Worm (Caenorhabditis elegans) whole organism, late embryonic: ENCODE results near the gene srsx-25.
A peak's percentile ranks its signal among the peaks of the same experiment; 100 is the strongest.

Experiments used
- C08G9.2 ChIP-seq: sonication (generic microtip); optimal IDR thresholded peaks from 2 replicates; lab custom pipeline; 2016; ENCODE audit warnings: mild to moderate bottlenecking, missing genetic modification characterization, moderate library complexity, missing compliant biosample characterization
- C38D4.7 ChIP-seq: fragments of 200-800 bp; sonication (Bioruptor generic); optimal IDR thresholded peaks from 2 replicates; lab custom pipeline; 2018; ENCODE audit warnings: mild to moderate bottlenecking, missing genetic modification characterization, moderate library complexity, missing compliant biosample characterization
- K02D7.2 ChIP-seq: sonication (generic microtip); optimal IDR thresholded peaks from 2 replicates; lab custom pipeline; 2017; ENCODE audit warnings: mild to moderate bottlenecking, missing genetic modification characterization, missing compliant biosample characterization
- K09A11.1 ChIP-seq: sonication (generic microtip); optimal IDR thresholded peaks from 2 replicates; lab custom pipeline; 2017; ENCODE audit warnings: antibody characterized with exemption, mild to moderate bottlenecking, missing genetic modification characterization, missing compliant biosample characterization; ENCODE audit not compliant: insufficient read depth
- T23F11.4 ChIP-seq: fragments of 200-800 bp; sonication (Bioruptor generic); optimal IDR thresholded peaks from 2 replicates; lab custom pipeline; 2018; ENCODE audit warnings: mild to moderate bottlenecking, missing genetic modification characterization, missing compliant biosample characterization
- Y22D7AL.16 ChIP-seq: sonication (generic microtip); optimal IDR thresholded peaks from 2 replicates; lab custom pipeline; 2016; ENCODE audit warnings: missing genetic modification characterization, missing compliant biosample characterization
- ahr-1 ChIP-seq: sonication (generic microtip); optimal IDR thresholded peaks from 2 replicates; lab custom pipeline; 2016; ENCODE audit warnings: missing genetic modification characterization, missing compliant biosample characterization
- ama-1 ChIP-seq: fragments of 150-350 bp; optimal IDR thresholded peaks from 2 replicates; lab custom pipeline; 2014
- ceh-18 ChIP-seq: sonication (generic microtip); optimal IDR thresholded peaks from 2 replicates; lab custom pipeline; 2016; ENCODE audit warnings: missing genetic modification characterization, missing compliant biosample characterization
- ceh-2 ChIP-seq: sonication (generic microtip); optimal IDR thresholded peaks from 2 replicates; lab custom pipeline; 2016; ENCODE audit warnings: missing genotype, missing genetic modification characterization, missing compliant biosample characterization
- ceh-24 ChIP-seq: sonication (generic microtip); optimal IDR thresholded peaks from 2 replicates; lab custom pipeline; 2016; ENCODE audit warnings: mild to moderate bottlenecking, missing genetic modification characterization, missing compliant biosample characterization
- ceh-30 ChIP-seq: fragments of 150-350 bp; optimal IDR thresholded peaks from 2 replicates; lab custom pipeline; 2014; ENCODE audit warnings: missing biosample characterization, missing genetic modification characterization
- ceh-48 ChIP-seq: sonication (generic microtip); optimal IDR thresholded peaks from 2 replicates; lab custom pipeline; 2016; ENCODE audit warnings: missing genetic modification characterization, inconsistent platforms, missing compliant biosample characterization
- ceh-9 ChIP-seq: sonication (generic microtip); optimal IDR thresholded peaks from 2 replicates; lab custom pipeline; 2016; ENCODE audit warnings: mild to moderate bottlenecking, missing genetic modification characterization, inconsistent platforms, missing compliant biosample characterization
- dmd-4 ChIP-seq: sonication (generic microtip); optimal IDR thresholded peaks from 2 replicates; lab custom pipeline; 2016; ENCODE audit warnings: borderline replicate concordance, missing genetic modification characterization, missing compliant biosample characterization
- dve-1 ChIP-seq: sonication (generic microtip); optimal IDR thresholded peaks from 2 replicates; lab custom pipeline; 2017; ENCODE audit warnings: antibody characterized with exemption, mild to moderate bottlenecking, missing genetic modification characterization, missing compliant biosample characterization
- elt-2 ChIP-seq: sonication (generic microtip); optimal IDR thresholded peaks from 2 replicates; lab custom pipeline; 2016; ENCODE audit warnings: missing genetic modification reagents, missing genetic modification characterization, missing compliant biosample characterization
- elt-4 ChIP-seq: sonication (generic microtip); optimal IDR thresholded peaks from 2 replicates; lab custom pipeline; 2016; ENCODE audit warnings: missing genetic modification characterization, missing compliant biosample characterization
- ets-4 ChIP-seq: sonication (generic microtip); optimal IDR thresholded peaks from 2 replicates; lab custom pipeline; 2016; ENCODE audit warnings: missing genetic modification characterization, missing compliant biosample characterization
- fax-1 ChIP-seq: sonication (generic microtip); optimal IDR thresholded peaks from 2 replicates; lab custom pipeline; 2016; ENCODE audit warnings: missing genotype, missing genetic modification characterization, missing compliant biosample characterization
- fkh-10 ChIP-seq: fragments of 150-350 bp; optimal IDR thresholded peaks from 2 replicates; lab custom pipeline; 2014; ENCODE audit warnings: missing biosample characterization, missing genetic modification reagents, missing genetic modification characterization
- gmeb-2 ChIP-seq: sonication (generic microtip); optimal IDR thresholded peaks from 2 replicates; lab custom pipeline; 2016; ENCODE audit warnings: missing genetic modification characterization, inconsistent platforms, missing compliant biosample characterization
- hlh-13 ChIP-seq: fragments of 200-800 bp; sonication (Bioruptor generic); optimal IDR thresholded peaks from 2 replicates; lab custom pipeline; 2018; ENCODE audit warnings: mild to moderate bottlenecking, missing genetic modification characterization, missing compliant biosample characterization
- hlh-15 ChIP-seq: sonication (generic microtip); optimal IDR thresholded peaks from 2 replicates; lab custom pipeline; 2016; ENCODE audit warnings: missing genetic modification characterization, missing compliant biosample characterization
- mec-3 ChIP-seq: sonication (generic microtip); optimal IDR thresholded peaks from 2 replicates; lab custom pipeline; 2016; ENCODE audit warnings: borderline replicate concordance, missing genetic modification characterization, missing compliant biosample characterization
- nfya-1 ChIP-seq: sonication (generic microtip); optimal IDR thresholded peaks from 2 replicates; lab custom pipeline; 2017; ENCODE audit warnings: missing genetic modification characterization, mild to moderate bottlenecking, missing compliant biosample characterization, antibody characterized with exemption, moderate library complexity
- nhr-232 ChIP-seq: sonication (generic microtip); optimal IDR thresholded peaks from 2 replicates; lab custom pipeline; 2016; ENCODE audit warnings: missing genetic modification characterization, missing compliant biosample characterization
- odd-2 ChIP-seq: sonication (generic microtip); optimal IDR thresholded peaks from 2 replicates; lab custom pipeline; 2017; ENCODE audit warnings: antibody characterized with exemption, mild to moderate bottlenecking, missing genetic modification characterization, missing compliant biosample characterization
- pat-9 ChIP-seq: fragments of 200-800 bp; sonication (Bioruptor generic); optimal IDR thresholded peaks from 2 replicates; lab custom pipeline; 2018; ENCODE audit warnings: mild to moderate bottlenecking, missing genetic modification characterization, moderate library complexity, missing compliant biosample characterization
- pros-1 ChIP-seq: fragments of 150-350 bp; optimal IDR thresholded peaks from 2 replicates; lab custom pipeline; 2014; ENCODE audit warnings: missing biosample characterization, missing genetic modification reagents, missing genetic modification characterization
- ref-2 ChIP-seq: sonication (generic microtip); optimal IDR thresholded peaks from 2 replicates; lab custom pipeline; 2016; ENCODE audit warnings: missing genetic modification characterization, missing compliant biosample characterization
- rnt-1 ChIP-seq: sonication (generic microtip); optimal IDR thresholded peaks from 2 replicates; lab custom pipeline; 2016; ENCODE audit warnings: missing genetic modification characterization, missing compliant biosample characterization
- sox-4 ChIP-seq: sonication (generic microtip); optimal IDR thresholded peaks from 2 replicates; lab custom pipeline; 2017; ENCODE audit warnings: mild to moderate bottlenecking, missing genetic modification characterization, inconsistent platforms, missing compliant biosample characterization
- unc-3 ChIP-seq, 2 experiments: fragments of 200-800 bp in 1 of 2; sonication (Bioruptor generic) in 1 of 2; sonication (generic microtip) in 1 of 2; conservative IDR thresholded peaks in 1 of 2; optimal IDR thresholded peaks in 1 of 2; 2 replicates each; pipeline versions ENCODE4 v1.3.6 to Lab custom; 2016 to 2022; ENCODE audit warnings: missing compliant biosample characterization in 2 of 2, missing genetic modification characterization in 2 of 2, missing genetic modification reagents in 1 of 2
- unc-42 ChIP-seq: sonication (generic microtip); optimal IDR thresholded peaks from 2 replicates; lab custom pipeline; 2016; ENCODE audit warnings: missing genotype, missing genetic modification characterization, missing compliant biosample characterization
- unc-55 ChIP-seq: sonication (generic microtip); optimal IDR thresholded peaks from 2 replicates; lab custom pipeline; 2017; ENCODE audit warnings: missing biosample characterization, missing genetic modification reagents, missing genetic modification characterization
- unc-86 ChIP-seq: sonication (generic microtip); optimal IDR thresholded peaks from 2 replicates; lab custom pipeline; 2016; ENCODE audit warnings: missing genetic modification characterization, missing compliant biosample characterization
- ztf-16 ChIP-seq: sonication (generic microtip); optimal IDR thresholded peaks from 2 replicates; lab custom pipeline; 2017; ENCODE audit warnings: missing genetic modification characterization, missing compliant biosample characterization

srsx-25 gene

DNA sequence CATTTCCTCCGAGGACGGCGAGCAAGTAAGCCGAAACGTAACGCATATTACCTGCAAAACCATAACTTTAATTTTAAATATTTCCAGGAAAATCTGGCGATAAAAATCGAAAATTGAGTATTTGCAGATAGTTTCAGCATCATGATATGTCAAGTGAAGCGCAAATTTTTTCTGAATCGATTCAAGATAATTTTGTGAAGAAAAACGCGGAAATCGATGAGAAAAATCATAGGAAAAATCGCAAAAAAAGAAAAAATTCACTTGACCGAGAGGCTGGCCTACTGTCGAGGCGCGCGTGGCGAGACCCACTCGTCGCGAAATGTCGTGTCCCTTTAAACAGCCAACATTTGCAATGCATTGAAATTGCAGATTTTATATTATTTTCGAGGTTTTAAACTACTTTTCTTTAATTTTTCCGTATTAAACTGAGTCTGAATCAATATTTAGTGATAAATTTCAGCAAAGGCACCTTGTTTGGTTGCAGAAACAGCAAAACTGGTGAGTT is 5.3 kb downstream of the srsx-25 start, which contains the start of the genes rla-2, popl-7 and Y62E10A.24:
rla-2 (minus strand) TSS at position 51 of the 505 bp plus-strand sequence.
popl-7 (plus strand) TSS at position 455 of the 505 bp plus-strand sequence.
Y62E10A.24 (plus strand) TSS at position 476 of the 505 bp plus-strand sequence.
- no peak for TF ChIP-seq ceh-24
- TF ChIP-seq hlh-15 (tag; lab: Kevin White, UChicago): no peak
- no peak for TF ChIP-seq ceh-18 (tag; lab: Kevin White, UChicago)
- TF ChIP-seq sox-4 (tag; lab: Kevin White, UChicago): no peak
- no peak for TF ChIP-seq dmd-4
- TF ChIP-seq rnt-1 (tag; lab: Kevin White, UChicago): no peak
- TF ChIP-seq odd-2 (tag; lab: Kevin White, UChicago): no peak
- TF ChIP-seq ztf-16 (tag; lab: Kevin White, UChicago): no peak
- TF ChIP-seq C38D4.7 (GFP tag; lab: Kevin White, UChicago): no peak
- TF ChIP-seq gmeb-2 (tag; lab: Kevin White, UChicago): no peak
- TF ChIP-seq ceh-2: no peak
- TF ChIP-seq nhr-232 (tag; lab: Kevin White, UChicago): no peak
- no peak for TF ChIP-seq ref-2
- no peak for TF ChIP-seq pros-1 (tag; lab: Kevin White, UChicago)
- no peak for TF ChIP-seq dve-1 (tag; lab: Kevin White, UChicago)

DNA sequence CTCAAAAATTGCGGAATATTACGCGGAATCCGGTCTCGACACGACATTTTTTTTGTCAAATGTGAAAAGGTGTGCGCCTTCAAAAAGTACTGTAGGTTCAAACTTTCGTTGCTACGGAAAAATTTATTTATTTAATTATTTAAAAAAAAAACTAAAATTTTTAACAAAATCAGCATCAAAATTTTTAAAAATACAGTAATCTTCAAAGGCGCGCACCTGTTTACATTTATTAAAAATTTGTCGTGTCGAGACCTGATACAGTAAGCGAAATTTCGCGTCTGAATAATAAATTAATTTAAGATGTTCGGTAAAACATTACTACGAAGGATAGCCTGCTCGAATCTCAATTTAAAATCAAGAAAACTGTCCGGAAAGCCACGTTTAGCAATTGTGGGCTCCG is 6.7 kb downstream of the srsx-25 start, which contains the start of gene Y62E10A.6:
Y62E10A.6 (plus strand) TSS at position 301 of the 400 bp plus-strand sequence.
- TF ChIP-seq fax-1 (tag; lab: Kevin White, UChicago) (no peak), nfya-1 (no peak), ceh-30 (tag; lab: Kevin White, UChicago) (no peak), K09A11.1 (tag; lab: Kevin White, UChicago) (no peak), ets-4 (no peak), fkh-10 (GFP tag; lab: Kevin White, UChicago) (no peak), ceh-2 (no peak), ahr-1 (tag; lab: Kevin White, UChicago) (no peak), nhr-232 (tag; lab: Kevin White, UChicago) (no peak), ceh-9 (tag; lab: Kevin White, UChicago) (no peak), unc-42 (no peak), mec-3 (tag; lab: Kevin White, UChicago) (no peak), sox-4 (tag; lab: Kevin White, UChicago) (no peak), T23F11.4 (GFP tag; lab: Kevin White, UChicago) (no peak), Y22D7AL.16 (tag; lab: Kevin White, UChicago) (no peak), unc-86 (tag; lab: Kevin White, UChicago) (no peak), K02D7.2 (tag; lab: Kevin White, UChicago) (no peak), unc-55 (no peak), elt-2 (tag; lab: Kevin White, UChicago) (no peak), unc-3 (GFP tag; conservative IDR thresholded peaks at IDR 0.05; lab: Robert Waterston, UW) (no peak), unc-3 (tag; optimal IDR thresholded peaks at IDR 0.05; lab: Kevin White, UChicago) (no peak)

DNA sequence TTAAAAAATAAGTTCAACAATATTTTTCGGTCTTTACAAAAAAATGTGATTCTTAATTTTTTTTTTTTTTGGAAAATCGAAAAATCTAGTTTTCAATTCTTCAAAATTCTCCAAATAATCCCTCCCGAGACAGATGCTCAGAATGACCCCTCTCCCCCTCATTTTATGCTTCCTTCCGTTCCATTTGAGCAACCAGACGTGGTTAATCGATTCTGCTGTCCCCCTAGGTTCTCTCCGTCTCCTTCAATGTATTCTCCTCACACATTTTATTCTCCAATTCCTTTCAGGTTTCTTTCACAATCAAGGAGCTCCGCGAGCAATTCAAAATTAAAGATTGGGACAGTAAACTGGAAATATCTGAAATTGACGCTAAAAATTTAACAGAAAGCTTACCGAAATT is 9.9 kb downstream of the srsx-25 start:
- TF ChIP-seq rnt-1 (tag; lab: Kevin White, UChicago) (no peak), ceh-48 (peak; percentile 54)

DNA sequence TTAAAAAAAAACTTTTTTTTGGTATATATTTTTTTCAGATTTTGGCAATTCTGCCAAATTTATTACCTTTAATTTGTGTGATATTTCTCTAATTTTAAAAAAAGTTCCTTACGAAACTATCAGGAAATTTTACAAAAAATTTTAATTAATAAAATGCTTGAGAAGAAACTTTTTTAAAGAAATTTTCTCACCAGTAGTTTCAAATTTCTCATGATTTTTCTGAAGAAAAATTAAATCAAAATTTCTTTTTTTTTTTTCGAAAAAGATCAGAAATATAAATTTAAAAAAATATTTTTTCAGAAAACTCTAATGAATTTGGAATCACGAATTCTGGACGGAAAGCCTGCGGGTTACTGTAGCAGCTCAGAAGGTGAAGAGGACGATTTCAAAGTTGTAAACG is 12.7 kb downstream of the srsx-25 start, which contains the start of gene mau-8:
mau-8 (plus strand) TSS at position 301 of the 400 bp plus-strand sequence.
- TF ChIP-seq C38D4.7 (GFP tag; lab: Kevin White, UChicago) (no peak), C08G9.2 (tag; lab: Kevin White, UChicago) (no peak), odd-2 (tag; lab: Kevin White, UChicago) (no peak), unc-42 (no peak), ceh-48 (no peak), elt-4 (tag; lab: Kevin White, UChicago) (no peak), ama-1 (lab: Kevin White, UChicago) (no peak), ref-2 (no peak), K09A11.1 (tag; lab: Kevin White, UChicago) (no peak), pat-9 (tag; lab: Kevin White, UChicago) (no peak), elt-2 (tag; lab: Kevin White, UChicago) (no peak), hlh-13 (no peak)
- TF ChIP-seq, all 69 proteins: peak for 0
